Worm (Caenorhabditis elegans): ENCODE measurements around the gene B0457.2.

Gene B0457.2

DNA sequence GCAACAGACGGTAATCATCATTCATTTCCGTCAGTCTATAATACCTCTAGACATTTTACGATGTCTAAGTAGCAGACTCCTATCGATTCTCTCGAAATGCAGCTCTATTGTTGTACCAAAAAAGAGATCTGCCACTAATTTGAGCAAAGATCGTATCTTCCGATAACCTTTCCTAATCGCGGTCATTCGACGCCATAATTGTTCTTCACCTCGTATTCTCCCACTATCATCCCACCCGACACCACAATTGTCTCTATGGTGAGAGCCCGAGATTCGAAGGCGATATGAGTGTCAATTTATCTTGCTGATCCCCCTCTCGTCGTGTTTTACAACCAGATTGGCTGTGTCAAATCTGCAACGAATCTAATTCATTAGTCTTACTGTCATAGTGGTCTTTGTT, 31.0 kb downstream of the B0457.2 start:
- no peak for TF ChIP-seq Y75B8A.6 (GFP tag; IDR thresholded peaks at IDR 0.05)
- no peak for TF ChIP-seq ZK337.2 (GFP tag; IDR thresholded peaks at IDR 0.05)
- TF ChIP-seq skn-1 (tag; optimal IDR thresholded peaks at IDR 0.05): no peak
- no peak for TF ChIP-seq daf-8 (GFP tag; IDR thresholded peaks at IDR 0.05)
- no peak for TF ChIP-seq T20F7.1 (GFP tag; optimal IDR thresholded peaks at IDR 0.05)
- TF ChIP-seq zip-2 (tag; optimal IDR thresholded peaks at IDR 0.05): no peak
- no peak for TF ChIP-seq egl-43 (GFP tag; IDR thresholded peaks at IDR 0.05)
- TF ChIP-seq ama-1 (optimal IDR thresholded peaks at IDR 0.05): no peak
- TF ChIP-seq nhr-102 (tag; optimal IDR thresholded peaks at IDR 0.05): no peak
- no peak for TF ChIP-seq nhr-25 (tag; optimal IDR thresholded peaks at IDR 0.05; ENCODE audit: borderline replicate concordance, insufficient read depth)
- no peak for TF ChIP-seq mdt-29 (GFP tag; IDR thresholded peaks at IDR 0.05)
- TF ChIP-seq nhr-28 (tag; optimal IDR thresholded peaks at IDR 0.05): no peak
- TF ChIP-seq pqm-1 (tag; optimal IDR thresholded peaks at IDR 0.05): no peak

DNA sequence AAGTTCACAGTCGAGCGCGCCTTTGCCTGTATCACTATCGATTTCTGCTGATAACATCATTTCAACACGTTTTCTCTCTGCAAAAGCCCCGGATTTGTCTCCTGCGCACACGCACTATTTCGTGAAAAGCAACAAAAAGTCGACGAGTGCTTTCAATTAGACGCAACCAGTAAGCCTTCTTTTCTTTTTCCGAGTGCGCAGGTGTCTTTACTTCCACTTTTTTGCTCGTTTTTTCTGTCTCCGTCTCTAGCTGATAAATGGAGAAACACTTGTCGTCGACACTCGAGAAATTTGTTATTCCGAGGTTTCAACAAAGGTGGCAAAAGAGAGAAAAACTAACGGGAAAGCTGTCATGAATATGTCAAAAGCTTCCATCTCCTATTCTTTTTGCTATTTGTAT, 34.7 kb downstream of the B0457.2 start:
- TF ChIP-seq daf-16 (GFP tag; optimal IDR thresholded peaks at IDR 0.05) (no peak), daf-16 (tag; optimal IDR thresholded peaks at IDR 0.05) (peak; percentile 17), nhr-11 (tag; optimal IDR thresholded peaks at IDR 0.05) (no peak), jun-1 (tag; optimal IDR thresholded peaks at IDR 0.05) (no peak), php-3 (GFP tag; IDR thresholded peaks at IDR 0.05) (no peak), nhr-102 (tag; optimal IDR thresholded peaks at IDR 0.05) (no peak), aha-1 (tag) (no peak), hlh-30 (tag; optimal IDR thresholded peaks at IDR 0.05; ENCODE audit: insufficient read depth) (no peak), mdl-1 (tag; optimal IDR thresholded peaks at IDR 0.05) (no peak), F49E8.2 (tag; optimal IDR thresholded peaks at IDR 0.05; ENCODE audit: borderline replicate concordance) (no peak), hlh-11 (tag; optimal IDR thresholded peaks at IDR 0.05) (peak; percentile 34), T26A8.4 (GFP tag; IDR thresholded peaks at IDR 0.05) (no peak), daf-12 (tag; optimal IDR thresholded peaks at IDR 0.05) (no peak), unc-62 (GFP tag; optimal IDR thresholded peaks at IDR 0.05 in 1 of 2) (no peak), unc-62 (tag; optimal IDR thresholded peaks at IDR 0.05) (no peak), mxl-3 (GFP tag; optimal IDR thresholded peaks at IDR 0.05) (peak; percentile 8), ama-1 (optimal IDR thresholded peaks at IDR 0.05) (no peak), duxl-1 (tag; optimal IDR thresholded peaks at IDR 0.05; ENCODE audit: poor library complexity) (no peak), pqm-1 (tag; optimal IDR thresholded peaks at IDR 0.05) (no peak), daf-8 (GFP tag; IDR thresholded peaks at IDR 0.05) (no peak), zfp-2 (tag; optimal IDR thresholded peaks at IDR 0.05) (no peak), Y48G9A.11 (GFP tag; IDR thresholded peaks at IDR 0.05) (no peak), dmd-6 (GFP tag; IDR thresholded peaks at IDR 0.05) (peak; percentile 24; the same call in 1 of the 2 replicates), lsy-2 (tag; optimal IDR thresholded peaks at IDR 0.05) (no peak), lin-15B (tag; optimal IDR thresholded peaks at IDR 0.05) (no peak), mep-1 (tag; optimal IDR thresholded peaks at IDR 0.05) (no peak), pha-4 (GFP tag; IDR thresholded peaks at IDR 0.05) (no peak), pha-4 (tag; optimal IDR thresholded peaks at IDR 0.05) (no peak), tag-97 (GFP tag; IDR thresholded peaks at IDR 0.05) (no peak)

DNA sequence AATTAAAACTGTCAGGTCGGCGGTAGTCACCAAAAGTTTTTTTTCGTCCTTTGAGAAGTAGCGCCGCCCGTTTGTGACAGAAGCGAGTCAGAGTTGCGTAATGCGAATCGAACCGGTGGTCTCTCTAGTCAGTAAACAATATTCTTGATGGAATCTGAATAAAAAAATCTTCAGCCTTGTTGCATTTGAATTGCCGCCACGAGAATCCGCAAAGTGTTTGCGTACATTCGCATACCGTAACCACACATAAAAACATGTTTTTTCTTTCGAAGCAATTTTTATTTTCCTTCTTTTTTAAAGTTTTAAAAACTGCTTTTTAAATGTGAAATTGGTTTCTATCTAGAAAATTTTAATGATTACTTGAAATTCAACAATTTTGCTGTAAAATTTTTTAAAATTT, 35.3 kb downstream of the B0457.2 start:
- TF ChIP-seq lsy-2 (tag; optimal IDR thresholded peaks at IDR 0.05) (peak in 1 of 2 experiments; percentile 52), hlh-30 (tag; optimal IDR thresholded peaks at IDR 0.05; ENCODE audit: insufficient read depth) (no peak), dpl-1 (GFP tag; optimal IDR thresholded peaks at IDR 0.05) (peak; percentile 17)
